Worm (Caenorhabditis elegans) whole organism, young adult: ENCODE results near the gene trh-1.

ENCODE experiments used
- F10E7.11 ChIP-seq: sonication (generic microtip); optimal IDR thresholded peaks from 2 replicates; lab custom pipeline; 2017; ENCODE audit warnings: mild to moderate bottlenecking, missing genetic modification characterization, moderate library complexity, missing compliant biosample characterization
- F57A8.1 ChIP-seq: fragments of 200-800 bp; sonication (Bioruptor generic); optimal IDR thresholded peaks from 2 replicates; lab custom pipeline; 2018; ENCODE audit warnings: mild to moderate bottlenecking, missing genetic modification characterization, moderate library complexity, missing compliant biosample characterization
- dpl-1 ChIP-seq: fragments of 150-350 bp; optimal IDR thresholded peaks from 2 replicates; lab custom pipeline; 2014; ENCODE audit warnings: missing biosample characterization, missing genetic modification reagents, missing genetic modification characterization
- nfya-1 ChIP-seq: sonication (generic microtip); optimal IDR thresholded peaks from 2 replicates; lab custom pipeline; 2017; ENCODE audit warnings: antibody characterized with exemption, missing compliant biosample characterization, missing genetic modification characterization, borderline replicate concordance; ENCODE audit not compliant: insufficient read depth

ce11 chrIV:17351586-17351985 is 16.8 kb upstream of the trh-1 start, which contains the start of gene clec-199:
- TF ChIP-seq dpl-1 (GFP tag; lab: Kevin White, UChicago) (no peak), F10E7.11 (tag; lab: Kevin White, UChicago) (no peak), nfya-1 (tag; lab: Kevin White, UChicago) (no peak), F57A8.1 (GFP tag; lab: Kevin White, UChicago) (no peak)
